Worm (Caenorhabditis elegans): ENCODE data around the gene ubc-24.

DNA sequence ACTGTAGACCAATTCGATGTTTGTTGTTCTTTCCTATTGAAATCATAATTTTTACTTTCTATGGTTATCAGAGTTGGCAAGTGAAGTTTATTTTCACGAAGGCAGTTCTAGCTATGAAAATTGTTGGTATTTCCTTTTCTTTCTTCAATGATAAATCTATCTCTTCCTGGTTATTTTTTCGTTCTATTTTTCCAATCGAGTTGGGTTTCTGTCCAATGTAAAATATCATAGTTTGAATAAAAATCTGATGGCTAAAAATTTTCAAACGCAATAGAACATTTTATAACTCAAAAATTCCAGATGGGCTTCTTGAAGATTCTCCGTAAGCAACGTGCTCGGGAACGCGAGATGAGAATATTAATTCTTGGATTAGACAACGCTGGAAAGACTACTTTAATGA, 38.6 kb downstream of the ubc-24 start, which contains the start of gene evl-20:
- TF ChIP-seq T20F7.1 (GFP tag; optimal IDR thresholded peaks at IDR 0.05) = no peak
- no peak for TF ChIP-seq ZK546.5 (tag; optimal IDR thresholded peaks at IDR 0.05)
- no peak for TF ChIP-seq ama-1 (optimal IDR thresholded peaks at IDR 0.05)
- no peak for TF ChIP-seq mep-1 (tag; optimal IDR thresholded peaks at IDR 0.05)
- no peak for TF ChIP-seq lsy-2 (tag; optimal IDR thresholded peaks at IDR 0.05)
- no peak for TF ChIP-seq egl-43 (GFP tag; IDR thresholded peaks at IDR 0.05)
- TF ChIP-seq madf-5 (GFP tag; IDR thresholded peaks at IDR 0.05) = no peak
- TF ChIP-seq aly-2 (tag; optimal IDR thresholded peaks at IDR 0.05) = no peak
- TF ChIP-seq aha-1 (tag) = no peak
- TF ChIP-seq nhr-76 (tag; optimal IDR thresholded peaks at IDR 0.05) = no peak
- no peak for TF ChIP-seq jun-1 (tag; optimal IDR thresholded peaks at IDR 0.05)

Data from whole organism, L4 larva.